Fruit fly (Drosophila melanogaster): ENCODE results near the gene Tl.

Tl gene

dm6 chr3R:26866577-26867456, 68.0 kb downstream of the Tl start, which contains the start of the genes ball and His2Av (continued):
- TF ChIP-seq pan (optimal IDR thresholded peaks at IDR 0.05) (no peak), pan (GFP tag; optimal IDR thresholded peaks at IDR 0.05 in 1 of 2, IDR thresholded peaks at IDR 0.05 in 1 of 2) (peak in 1 of 2 experiments; percentile 86), toy (GFP tag; IDR thresholded peaks at IDR 0.05) (no peak), stwl (tag; optimal IDR thresholded peaks at IDR 0.05) (peak; percentile 84), CG12659 (GFP tag; optimal IDR thresholded peaks at IDR 0.05) (peak; percentile 89), fd64A (GFP tag; optimal IDR thresholded peaks at IDR 0.05) (no peak), prd (optimal IDR thresholded peaks at IDR 0.05) (no peak), prd (GFP tag; IDR thresholded peaks at IDR 0.05) (peak; percentile 87), da (GFP tag; optimal IDR thresholded peaks at IDR 0.05) (peak; percentile 83), CG15073 (GFP tag; optimal IDR thresholded peaks at IDR 0.05) (peak; percentile 58), CG10267 (tag; optimal IDR thresholded peaks at IDR 0.05) (peak; percentile 82), CG18764 (GFP tag; optimal IDR thresholded peaks at IDR 0.05) (peak; percentile 80), klu (GFP tag; IDR thresholded peaks at IDR 0.05) (peak; percentile 72), tx (GFP tag; optimal IDR thresholded peaks at IDR 0.05) (peak; percentile 89), CG1602 (GFP tag; optimal IDR thresholded peaks at IDR 0.05) (peak; percentile 77), Lpt (GFP tag; optimal IDR thresholded peaks at IDR 0.05) (no peak), CG18476 (GFP tag; optimal IDR thresholded peaks at IDR 0.05) (peak; percentile 71), CG6272 (GFP tag; IDR thresholded peaks at IDR 0.05) (peak; percentile 77), CG30020 (tag; optimal IDR thresholded peaks at IDR 0.05) (peak; percentile 45), Doc3 (GFP tag; IDR thresholded peaks at IDR 0.05; ENCODE audit: partially characterized antibody) (peak; percentile 86), D19B (GFP tag; optimal IDR thresholded peaks at IDR 0.05) (peak; percentile 44), slou (GFP tag; optimal IDR thresholded peaks at IDR 0.05) (peak; percentile 59), caup (GFP tag; optimal IDR thresholded peaks at IDR 0.05; ENCODE audit: severe bottlenecking) (peak; percentile 82), zfh2 (GFP tag; optimal IDR thresholded peaks at IDR 0.05) (peak; percentile 90), Opbp (GFP tag; IDR thresholded peaks at IDR 0.05; ENCODE audit: partially characterized antibody) (peak; percentile 92), dysf (GFP tag; IDR thresholded peaks at IDR 0.05) (peak; percentile 79), Taf1 (GFP tag; IDR thresholded peaks at IDR 0.05) (peak; percentile 71), CG3407 (GFP tag; optimal IDR thresholded peaks at IDR 0.05) (peak; percentile 52), CG4617 (GFP tag; optimal IDR thresholded peaks at IDR 0.05; ENCODE audit: borderline replicate concordance) (peak; percentile 79), CG2889 (GFP tag; IDR thresholded peaks at IDR 0.05) (peak; percentile 82), CG32772 (GFP tag; IDR thresholded peaks at IDR 0.05) (peak; percentile 83), HLH4C (GFP tag; IDR thresholded peaks at IDR 0.05; ENCODE audit: partially characterized antibody) (peak; percentile 83), lab (GFP tag; optimal IDR thresholded peaks at IDR 0.05) (peak; percentile 87), Aef1 (GFP tag; IDR thresholded peaks at IDR 0.05) (peak; percentile 76), Six4 (GFP tag; optimal IDR thresholded peaks at IDR 0.05) (peak; percentile 79), chn (GFP tag; optimal IDR thresholded peaks at IDR 0.05) (peak; percentile 89), chif (GFP tag; optimal IDR thresholded peaks at IDR 0.05) (peak; percentile 81 to 88), CoRest (tag; optimal IDR thresholded peaks at IDR 0.05) (peak; percentile 80), hth (optimal IDR thresholded peaks at IDR 0.05) (no peak), al (GFP tag; IDR thresholded peaks at IDR 0.05) (peak; percentile 74), H15 (GFP tag; IDR thresholded peaks at IDR 0.05) (peak; percentile 83), esg (GFP tag; conservative IDR thresholded peaks at IDR 0.05) (peak; percentile 77), CG9215 (GFP tag; IDR thresholded peaks at IDR 0.05) (peak; percentile 79), CG6683 (GFP tag; optimal IDR thresholded peaks at IDR 0.05) (peak; percentile 61), CG12219 (GFP tag; optimal IDR thresholded peaks at IDR 0.05) (peak; percentile 63), CG7839 (tag; optimal IDR thresholded peaks at IDR 0.05) (peak; percentile 75), Chrac-16 (GFP tag; optimal IDR thresholded peaks at IDR 0.05) (peak; percentile 90), GATAe (GFP tag; conservative IDR thresholded peaks at IDR 0.05) (peak; percentile 51; the same call in 1 of the 2 replicates), CG13775 (GFP tag; optimal IDR thresholded peaks at IDR 0.05) (peak; percentile 85)
